Worm (Caenorhabditis elegans) whole organism, late embryonic: ENCODE data around the gene pals-22.

Source experiments
- K09A11.1 ChIP-seq: sonication (generic microtip); optimal IDR thresholded peaks from 2 replicates; lab custom pipeline; 2017; ENCODE audit warnings: antibody characterized with exemption, mild to moderate bottlenecking, missing genetic modification characterization, missing compliant biosample characterization; ENCODE audit not compliant: insufficient read depth
- T23F11.4 ChIP-seq: fragments of 200-800 bp; sonication (Bioruptor generic); optimal IDR thresholded peaks from 2 replicates; lab custom pipeline; 2018; ENCODE audit warnings: mild to moderate bottlenecking, missing genetic modification characterization, missing compliant biosample characterization
- ama-1 ChIP-seq: fragments of 150-350 bp; optimal IDR thresholded peaks from 2 replicates; lab custom pipeline; 2014
- ceh-19 ChIP-seq: fragments of 200-800 bp; sonication (Bioruptor generic); optimal IDR thresholded peaks from 2 replicates; lab custom pipeline; 2018; ENCODE audit warnings: mild to moderate bottlenecking, missing genetic modification characterization, missing compliant biosample characterization
- fkh-10 ChIP-seq: fragments of 150-350 bp; optimal IDR thresholded peaks from 2 replicates; lab custom pipeline; 2014; ENCODE audit warnings: missing biosample characterization, missing genetic modification reagents, missing genetic modification characterization
- hlh-13 ChIP-seq: fragments of 200-800 bp; sonication (Bioruptor generic); optimal IDR thresholded peaks from 2 replicates; lab custom pipeline; 2018; ENCODE audit warnings: mild to moderate bottlenecking, missing genetic modification characterization, missing compliant biosample characterization
- lin-11 ChIP-seq: fragments of 200-800 bp; sonication (Bioruptor generic); optimal IDR thresholded peaks from 2 replicates; lab custom pipeline; 2018; ENCODE audit warnings: mild to moderate bottlenecking, missing genetic modification characterization, missing compliant biosample characterization
- nhr-11 ChIP-seq: fragments of 150-350 bp; optimal IDR thresholded peaks from 2 replicates; lab custom pipeline; 2014; ENCODE audit warnings: missing biosample characterization, missing genetic modification characterization
- pha-4 ChIP-seq: fragments of 150-350 bp; optimal IDR thresholded peaks from 2 replicates; lab custom pipeline; 2018; ENCODE audit warnings: missing biosample characterization, missing genetic modification reagents, missing genetic modification characterization
- rnt-1 ChIP-seq: sonication (generic microtip); optimal IDR thresholded peaks from 2 replicates; lab custom pipeline; 2016; ENCODE audit warnings: missing genetic modification characterization, missing compliant biosample characterization
- tbx-2 ChIP-seq: sonication (generic microtip); optimal IDR thresholded peaks from 2 replicates; lab custom pipeline; 2016; ENCODE audit warnings: missing genetic modification characterization, missing compliant biosample characterization

DNA sequence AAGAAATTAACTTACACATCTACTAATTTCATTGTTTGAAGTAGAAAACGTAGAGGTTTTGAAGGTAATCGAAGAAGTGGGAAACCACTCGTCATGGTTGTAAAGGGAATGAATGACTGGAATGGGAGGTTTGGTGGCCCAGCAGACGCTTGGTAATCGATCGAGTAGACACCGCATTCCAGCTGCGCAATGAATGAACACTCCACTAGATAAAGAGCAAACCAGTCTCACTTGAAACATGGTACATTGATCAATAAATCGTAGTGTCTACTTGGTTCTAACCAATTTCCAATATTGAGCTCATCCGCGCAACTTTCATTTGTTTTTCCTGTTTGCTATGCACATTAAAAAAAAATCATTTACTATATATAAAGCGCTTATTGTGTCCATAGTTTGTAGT, 14.2 kb downstream of the pals-22 start, which contains the start of gene fbxb-84:
- TF ChIP-seq fkh-10 (no peak), hlh-13 (no peak), T23F11.4 (GFP tag; lab: Kevin White, UChicago) (no peak), ceh-19 (no peak), pha-4 (no peak), K09A11.1 (tag; lab: Kevin White, UChicago) (no peak), rnt-1 (tag; lab: Kevin White, UChicago) (no peak), nhr-11 (tag; lab: Kevin White, UChicago) (no peak), ama-1 (lab: Kevin White, UChicago) (no peak), tbx-2 (no peak), lin-11 (tag; lab: Kevin White, UChicago) (no peak)
